Fruit fly (Drosophila melanogaster) whole organism, adult: ENCODE measurements around the gene Cmpk.
A peak's percentile ranks its signal among the peaks of the same experiment; 100 is the strongest.

Experiments
- CG11617 ChIP-seq: fragments of 200-800 bp; sonication (Bioruptor generic); optimal IDR thresholded peaks from 2 replicates; lab custom pipeline; 2017; ENCODE audit warnings: mild to moderate bottlenecking, missing biosample characterization, missing genetic modification reagents, missing genetic modification characterization
- CG12768 ChIP-seq: fragments of 200-800 bp; sonication (Bioruptor generic); optimal IDR thresholded peaks from 2 replicates; lab custom pipeline; 2017; ENCODE audit warnings: missing biosample characterization, missing genetic modification characterization, mild to moderate bottlenecking, moderate library complexity, missing genetic modification reagents
- CG14711 ChIP-seq: fragments of 200-800 bp; sonication (Bioruptor generic); optimal IDR thresholded peaks from 2 replicates; lab custom pipeline; 2018; ENCODE audit warnings: missing biosample characterization, mild to moderate bottlenecking, missing genetic modification characterization, moderate library complexity
- CG1620 ChIP-seq: fragments of 200-800 bp; sonication (Bioruptor generic); optimal IDR thresholded peaks from 2 replicates; lab custom pipeline; 2016; ENCODE audit warnings: missing biosample characterization, missing genetic modification characterization
- CG33017 ChIP-seq: fragments of 200-800 bp; sonication (Bioruptor generic); optimal IDR thresholded peaks from 2 replicates; lab custom pipeline; 2018; ENCODE audit warnings: missing biosample characterization, mild to moderate bottlenecking, missing genetic modification characterization, moderate library complexity
- CG5204 ChIP-seq: fragments of 200-800 bp; sonication (Bioruptor generic); optimal IDR thresholded peaks from 2 replicates; lab custom pipeline; 2016; ENCODE audit warnings: missing biosample characterization, missing genetic modification characterization
- CG7045 ChIP-seq: fragments of 200-800 bp; sonication (Bioruptor generic); optimal IDR thresholded peaks from 2 replicates; lab custom pipeline; 2017; ENCODE audit warnings: missing biosample characterization, mild to moderate bottlenecking, missing genetic modification characterization
- CG7101 ChIP-seq: fragments of 200-800 bp; sonication (Bioruptor generic); optimal IDR thresholded peaks from 2 replicates; lab custom pipeline; 2018; ENCODE audit warnings: missing biosample characterization, mild to moderate bottlenecking, missing genetic modification characterization, moderate library complexity
- Clk ChIP-seq: fragments of 200-800 bp; sonication (Bioruptor generic); optimal IDR thresholded peaks from 2 replicates; lab custom pipeline; 2017; ENCODE audit warnings: missing biosample characterization, missing genetic modification characterization
- Crg-1 ChIP-seq: fragments of 200-800 bp; sonication (Bioruptor generic); optimal IDR thresholded peaks from 2 replicates; lab custom pipeline; 2016; ENCODE audit warnings: missing biosample characterization, missing genetic modification characterization
- Hr96 ChIP-seq: fragments of 200-800 bp; sonication (Bioruptor generic); optimal IDR thresholded peaks from 2 replicates; lab custom pipeline; 2016; ENCODE audit warnings: missing biosample characterization, missing genetic modification characterization
- Mnt ChIP-seq: fragments of 200-800 bp; sonication (Bioruptor generic); optimal IDR thresholded peaks from 2 replicates; lab custom pipeline; 2016; ENCODE audit warnings: missing biosample characterization, mild to moderate bottlenecking, missing genetic modification characterization
- bab1 ChIP-seq: fragments of 200-800 bp; sonication (Bioruptor generic); optimal IDR thresholded peaks from 3 replicates; lab custom pipeline; 2019; ENCODE audit warnings: missing biosample characterization, mild to moderate bottlenecking, missing genetic modification characterization, moderate library complexity
- cic ChIP-seq: fragments of 200-800 bp; sonication (Bioruptor generic); optimal IDR thresholded peaks from 2 replicates; lab custom pipeline; 2017; ENCODE audit warnings: missing biosample characterization, mild to moderate bottlenecking, missing genetic modification characterization, moderate library complexity
- cnc ChIP-seq, 2 experiments: fragments of >200 bp; optimal IDR thresholded peaks; 2 replicates each; lab custom pipeline; 2017
- kay ChIP-seq: fragments of 200-800 bp; sonication (Bioruptor generic); peaks from one replicate; lab custom pipeline; 2016; ENCODE audit warnings: missing biosample characterization, missing genetic modification characterization, borderline replicate concordance
- ovo ChIP-seq: fragments of 200-800 bp; sonication (Bioruptor generic); optimal IDR thresholded peaks from 2 replicates; lab custom pipeline; 2016; ENCODE audit warnings: missing biosample characterization, missing genetic modification characterization
- pad ChIP-seq: fragments of 200-800 bp; sonication (Bioruptor generic); optimal IDR thresholded peaks from 3 replicates; lab custom pipeline; 2017; ENCODE audit warnings: missing biosample characterization, missing genetic modification characterization, mild to moderate bottlenecking, moderate library complexity, missing genetic modification reagents
- tj ChIP-seq: fragments of 200-800 bp; sonication (Bioruptor generic); optimal IDR thresholded peaks from 3 replicates; lab custom pipeline; 2017; ENCODE audit warnings: missing biosample characterization, mild to moderate bottlenecking, missing genetic modification characterization, moderate library complexity
- toe ChIP-seq: fragments of 200-800 bp; sonication (Bioruptor generic); optimal IDR thresholded peaks from 2 replicates; lab custom pipeline; 2016; ENCODE audit warnings: missing biosample characterization, missing genetic modification characterization

The Cmpk gene

dm6 chr3R:26055214-26055632, at the start of gene Cmpk:
Gene Cmpk, minus strand, starts transcription at chr3R:26055438.
- TF ChIP-seq toe (GFP tag; lab: Kevin White, UChicago): peak; percentile 56
- TF ChIP-seq CG14711: peak; percentile 77
- TF ChIP-seq cic (GFP tag; lab: Kevin White, UChicago): peak; percentile 84
- TF ChIP-seq CG12768 (GFP tag; lab: Kevin White, UChicago): peak; percentile 87
- peak; percentile 84 for TF ChIP-seq pad (GFP tag; lab: Kevin White, UChicago)
- peak; percentile 90 for TF ChIP-seq Mnt
- peak; percentile 37 for TF ChIP-seq Clk
- TF ChIP-seq CG1620 (GFP tag; lab: Kevin White, UChicago): peak; percentile 82
- no peak for TF ChIP-seq cnc (optimal IDR thresholded peaks at IDR 0.05; lab: Kevin White, UChicago)
- peak; percentile 90 for TF ChIP-seq bab1
- peak; percentile 87 for TF ChIP-seq CG33017 (tag; lab: Kevin White, UChicago)
- TF ChIP-seq Hr96 (GFP tag; lab: Kevin White, UChicago): peak; percentile 73
- peak; percentile 99 for TF ChIP-seq tj (GFP tag; lab: Kevin White, UChicago)
- peak; percentile 51 for TF ChIP-seq ovo (GFP tag; lab: Kevin White, UChicago)
- peak; percentile 68 for TF ChIP-seq CG7045 (GFP tag; lab: Kevin White, UChicago)
- peak; percentile 94 for TF ChIP-seq CG7101 (tag; lab: Kevin White, UChicago)
- no peak for TF ChIP-seq CG5204 (GFP tag; lab: Kevin White, UChicago)
- TF ChIP-seq Crg-1: peak; percentile 95
- TF ChIP-seq kay (GFP tag; lab: Kevin White, UChicago): no peak
- TF ChIP-seq CG11617 (GFP tag; lab: Kevin White, UChicago): peak; percentile 77

- TF ChIP-seq tj (GFP tag; lab: Kevin White, UChicago): peak; percentile 40
- TF ChIP-seq Mnt: no peak
These were observed 49.8 kb upstream of the Cmpk start for dm6 chr3R:26105141-26105403.

dm6 chr3R:26104302-26105140, 49.3 kb upstream of the Cmpk start:
- TF ChIP-seq Crg-1: no peak
- TF ChIP-seq cnc (optimal IDR thresholded peaks at IDR 0.05; lab: Kevin White, UChicago): peak in 1 of 2 experiments; percentile 33
- TF ChIP-seq toe (GFP tag; lab: Kevin White, UChicago): peak; percentile 17
- peak; percentile 37 for TF ChIP-seq Mnt
- TF ChIP-seq CG33017 (tag; lab: Kevin White, UChicago): peak; percentile 92
- TF ChIP-seq tj (GFP tag; lab: Kevin White, UChicago): peak; percentile 79
- peak; percentile 22 for TF ChIP-seq CG14711
- TF ChIP-seq ovo (GFP tag; lab: Kevin White, UChicago): no peak
- TF ChIP-seq bab1: peak; percentile 90
- peak; percentile 19 for TF ChIP-seq CG12768 (GFP tag; lab: Kevin White, UChicago)
- peak; percentile 64 for TF ChIP-seq CG11617 (GFP tag; lab: Kevin White, UChicago)
- no peak for TF ChIP-seq Clk
- TF ChIP-seq cic (GFP tag; lab: Kevin White, UChicago): no peak
- peak; percentile 39 for TF ChIP-seq CG1620 (GFP tag; lab: Kevin White, UChicago)
- peak; percentile 89 for TF ChIP-seq CG7101 (tag; lab: Kevin White, UChicago)
- peak; percentile 5 for TF ChIP-seq CG7045 (GFP tag; lab: Kevin White, UChicago)
- TF ChIP-seq CG5204 (GFP tag; lab: Kevin White, UChicago): no peak
- peak; percentile 61 for TF ChIP-seq pad (GFP tag; lab: Kevin White, UChicago)
- peak; percentile 48 for TF ChIP-seq kay (GFP tag; lab: Kevin White, UChicago)
- peak; percentile 26 for TF ChIP-seq Hr96 (GFP tag; lab: Kevin White, UChicago)

dm6 chr3R:26103440-26103839, 48.2 kb upstream of the Cmpk start:
- no peak for TF ChIP-seq pad (GFP tag; lab: Kevin White, UChicago)
- TF ChIP-seq bab1: peak; percentile 48

dm6 chr3R:26099238-26099637, 44.0 kb upstream of the Cmpk start:
- no peak for TF ChIP-seq CG7101 (tag; lab: Kevin White, UChicago)
- no peak for TF ChIP-seq toe (GFP tag; lab: Kevin White, UChicago)
- TF ChIP-seq CG1620 (GFP tag; lab: Kevin White, UChicago): no peak
- TF ChIP-seq tj (GFP tag; lab: Kevin White, UChicago): peak; percentile 47
- TF ChIP-seq cnc (optimal IDR thresholded peaks at IDR 0.05; lab: Kevin White, UChicago): no peak
- no peak for TF ChIP-seq pad (GFP tag; lab: Kevin White, UChicago)
- TF ChIP-seq cic (GFP tag; lab: Kevin White, UChicago): no peak
- no peak for TF ChIP-seq ovo (GFP tag; lab: Kevin White, UChicago)
- no peak for TF ChIP-seq Clk
- TF ChIP-seq CG11617 (GFP tag; lab: Kevin White, UChicago): no peak
- peak; percentile 18 for TF ChIP-seq bab1
- TF ChIP-seq kay (GFP tag; lab: Kevin White, UChicago): peak; percentile 54
- no peak for TF ChIP-seq CG33017 (tag; lab: Kevin White, UChicago)
- TF ChIP-seq CG14711: peak; percentile 67
- TF ChIP-seq Mnt: no peak
- TF ChIP-seq Crg-1: no peak
- no peak for TF ChIP-seq Hr96 (GFP tag; lab: Kevin White, UChicago)
- TF ChIP-seq CG7045 (GFP tag; lab: Kevin White, UChicago): no peak
- TF ChIP-seq CG12768 (GFP tag; lab: Kevin White, UChicago): no peak
- no peak for TF ChIP-seq CG5204 (GFP tag; lab: Kevin White, UChicago)
